Worm (Caenorhabditis elegans) whole organism, early embryonic: ENCODE measurements around the gene ceh-91.

ENCODE experiments used
- B0310.2 ChIP-seq: sonication (generic microtip); optimal IDR thresholded peaks from 2 replicates; lab custom pipeline; 2016; ENCODE audit warnings: mild to moderate bottlenecking, missing genetic modification characterization, missing compliant biosample characterization
- F13C5.2 ChIP-seq: sonication (generic microtip); optimal IDR thresholded peaks from 2 replicates; lab custom pipeline; 2017; ENCODE audit warnings: mild to moderate bottlenecking, missing genetic modification characterization, inconsistent platforms, missing compliant biosample characterization
- aly-1 ChIP-seq: sonication (generic microtip); optimal IDR thresholded peaks from 2 replicates; lab custom pipeline; 2016; ENCODE audit warnings: missing genetic modification characterization, missing compliant biosample characterization
- ama-1 ChIP-seq: fragments of 150-350 bp; optimal IDR thresholded peaks from 2 replicates; lab custom pipeline; 2014
- ceh-13 ChIP-seq: fragments of 200-800 bp; sonication (Bioruptor generic); optimal IDR thresholded peaks from 2 replicates; lab custom pipeline; 2018; ENCODE audit warnings: mild to moderate bottlenecking, missing genetic modification characterization, missing compliant biosample characterization
- ceh-36 ChIP-seq: sonication (generic microtip); optimal IDR thresholded peaks from 2 replicates; lab custom pipeline; 2016; ENCODE audit warnings: missing genetic modification characterization, inconsistent platforms, missing compliant biosample characterization
- ets-7 ChIP-seq: sonication (generic microtip); optimal IDR thresholded peaks from 2 replicates; lab custom pipeline; 2016; ENCODE audit warnings: missing genotype, missing genetic modification characterization, missing compliant biosample characterization
- flt-1 ChIP-seq: fragments of 200-800 bp; sonication (Bioruptor generic); IDR thresholded peaks from 2 replicates; pipeline ENCODE4 v1.3.6; 2022; ENCODE audit warnings: missing genetic modification characterization, missing compliant biosample characterization
- hmbx-1 ChIP-seq: sonication (generic microtip); optimal IDR thresholded peaks from 2 replicates; lab custom pipeline; 2016; ENCODE audit warnings: mild to moderate bottlenecking, missing genetic modification characterization, missing compliant biosample characterization
- hmg-4 ChIP-seq: fragments of 200-800 bp; sonication (Bioruptor generic); optimal IDR thresholded peaks from 2 replicates; lab custom pipeline; 2018; ENCODE audit warnings: mild to moderate bottlenecking, missing genetic modification characterization, missing compliant biosample characterization
- hnd-1 ChIP-seq: sonication (generic microtip); optimal IDR thresholded peaks from 2 replicates; lab custom pipeline; 2016; ENCODE audit warnings: missing genetic modification characterization, missing compliant biosample characterization
- pes-1 ChIP-seq: fragments of 200-800 bp; sonication (Bioruptor generic); IDR thresholded peaks from 2 replicates; pipeline ENCODE4 v1.3.6; 2022; ENCODE audit warnings: missing genetic modification reagents, missing genetic modification characterization, missing compliant biosample characterization
- scrt-1 ChIP-seq: fragments of 200-800 bp; sonication (Bioruptor generic); IDR thresholded peaks from 2 replicates; pipeline ENCODE4 v1.3.6; 2022; ENCODE audit warnings: missing genetic modification characterization, missing compliant biosample characterization
- sea-1 ChIP-seq: fragments of 200-800 bp; sonication (Bioruptor generic); conservative IDR thresholded peaks from 2 replicates; pipeline ENCODE4 v1.3.6; 2022; ENCODE audit warnings: missing genetic modification characterization, missing compliant biosample characterization
- tbx-11 ChIP-seq: fragments of 200-800 bp; sonication (Bioruptor generic); IDR thresholded peaks from 2 replicates; pipeline ENCODE4 v1.3.6; 2022; ENCODE audit warnings: missing genetic modification characterization, missing compliant biosample characterization
- tbx-37 ChIP-seq: fragments of 200-800 bp; sonication (Bioruptor generic); conservative IDR thresholded peaks from 2 replicates; pipeline ENCODE4 v1.3.6; 2022; ENCODE audit warnings: missing genetic modification reagents, missing genetic modification characterization, missing compliant biosample characterization
- tra-4 ChIP-seq: sonication (generic microtip); optimal IDR thresholded peaks from 2 replicates; lab custom pipeline; 2017; ENCODE audit warnings: missing genetic modification characterization, missing compliant biosample characterization

The ceh-91 gene

ce11 chrIII:11660736-11661135, 44.2 kb downstream of the ceh-91 start:
- TF ChIP-seq B0310.2 (tag; lab: Kevin White, UChicago) (no peak), hnd-1 (tag; lab: Kevin White, UChicago) (no peak), aly-1 (no peak), flt-1 (GFP tag; lab: Robert Waterston, UW) (no peak), sea-1 (no peak), tbx-11 (GFP tag; lab: Robert Waterston, UW) (no peak), scrt-1 (no peak), ets-7 (no peak), ama-1 (no peak), hmbx-1 (tag; lab: Kevin White, UChicago) (no peak), tra-4 (no peak), tbx-37 (GFP tag; lab: Robert Waterston, UW) (no peak), pes-1 (GFP tag; lab: Robert Waterston, UW) (no peak), hmg-4 (GFP tag; lab: Kevin White, UChicago) (no peak), ceh-13 (GFP tag; lab: Kevin White, UChicago) (no peak)

ce11 chrIII:11663400-11663799, 46.9 kb downstream of the ceh-91 start:
- TF ChIP-seq aly-1 (no peak), tbx-11 (GFP tag; lab: Robert Waterston, UW) (no peak), F13C5.2 (tag; lab: Kevin White, UChicago) (no peak), ama-1 (no peak), scrt-1 (no peak), tra-4 (no peak), hmg-4 (GFP tag; lab: Kevin White, UChicago) (no peak), sea-1 (no peak), pes-1 (GFP tag; lab: Robert Waterston, UW) (no peak), ceh-36 (tag; lab: Kevin White, UChicago) (no peak), flt-1 (GFP tag; lab: Robert Waterston, UW) (no peak), B0310.2 (tag; lab: Kevin White, UChicago) (no peak), hnd-1 (tag; lab: Kevin White, UChicago) (no peak), ets-7 (no peak), tbx-37 (GFP tag; lab: Robert Waterston, UW) (no peak), ceh-13 (GFP tag; lab: Kevin White, UChicago) (no peak), hmbx-1 (tag; lab: Kevin White, UChicago) (no peak)

- no peak for TF ChIP-seq ets-7
- TF ChIP-seq scrt-1 = no peak
- TF ChIP-seq tra-4 = no peak
- no peak for TF ChIP-seq ceh-13 (GFP tag; lab: Kevin White, UChicago)
- TF ChIP-seq sea-1 = no peak
- no peak for TF ChIP-seq B0310.2 (tag; lab: Kevin White, UChicago)
- no peak for TF ChIP-seq hnd-1 (tag; lab: Kevin White, UChicago)
- no peak for TF ChIP-seq hmbx-1 (tag; lab: Kevin White, UChicago)
- TF ChIP-seq F13C5.2 (tag; lab: Kevin White, UChicago) = no peak
- no peak for TF ChIP-seq ama-1
Observed at ce11 chrIII:11666819-11667218, 50.3 kb downstream of the ceh-91 start.

- TF ChIP-seq tbx-11 (GFP tag; lab: Robert Waterston, UW) = no peak
Observed at ce11 chrIII:11669008-11669407, 52.5 kb downstream of the ceh-91 start.
